Worm (Caenorhabditis elegans) whole organism, late embryonic: ENCODE measurements around the gene C29F5.1.

ENCODE experiments used
- C08G9.2 ChIP-seq: sonication (generic microtip); optimal IDR thresholded peaks from 2 replicates; lab custom pipeline; 2016; ENCODE audit warnings: mild to moderate bottlenecking, missing genetic modification characterization, moderate library complexity, missing compliant biosample characterization
- F13H6.1 ChIP-seq: sonication (generic microtip); optimal IDR thresholded peaks from 2 replicates; lab custom pipeline; 2016; ENCODE audit warnings: missing genetic modification characterization, missing compliant biosample characterization
- K02D7.2 ChIP-seq: sonication (generic microtip); optimal IDR thresholded peaks from 2 replicates; lab custom pipeline; 2017; ENCODE audit warnings: mild to moderate bottlenecking, missing genetic modification characterization, missing compliant biosample characterization
- T23F11.4 ChIP-seq: fragments of 200-800 bp; sonication (Bioruptor generic); optimal IDR thresholded peaks from 2 replicates; lab custom pipeline; 2018; ENCODE audit warnings: mild to moderate bottlenecking, missing genetic modification characterization, missing compliant biosample characterization
- ceh-14 ChIP-seq: sonication (generic microtip); optimal IDR thresholded peaks from 2 replicates; lab custom pipeline; 2016; ENCODE audit warnings: missing genotype, missing genetic modification characterization, missing compliant biosample characterization
- ceh-19 ChIP-seq: fragments of 200-800 bp; sonication (Bioruptor generic); optimal IDR thresholded peaks from 2 replicates; lab custom pipeline; 2018; ENCODE audit warnings: mild to moderate bottlenecking, missing genetic modification characterization, missing compliant biosample characterization
- ceh-2 ChIP-seq: sonication (generic microtip); optimal IDR thresholded peaks from 2 replicates; lab custom pipeline; 2016; ENCODE audit warnings: missing genotype, missing genetic modification characterization, missing compliant biosample characterization
- ceh-24 ChIP-seq: sonication (generic microtip); optimal IDR thresholded peaks from 2 replicates; lab custom pipeline; 2016; ENCODE audit warnings: mild to moderate bottlenecking, missing genetic modification characterization, missing compliant biosample characterization
- ceh-30 ChIP-seq: fragments of 150-350 bp; optimal IDR thresholded peaks from 2 replicates; lab custom pipeline; 2014; ENCODE audit warnings: missing biosample characterization, missing genetic modification characterization
- ceh-31 ChIP-seq: sonication (generic microtip); optimal IDR thresholded peaks from 2 replicates; lab custom pipeline; 2016; ENCODE audit warnings: missing genetic modification characterization, missing compliant biosample characterization
- ceh-34 ChIP-seq: sonication (generic microtip); optimal IDR thresholded peaks from 2 replicates; lab custom pipeline; 2016; ENCODE audit warnings: mild to moderate bottlenecking, missing genetic modification characterization, missing compliant biosample characterization
- ceh-6 ChIP-seq: fragments of 200-800 bp; sonication (Bioruptor generic); optimal IDR thresholded peaks from 2 replicates; lab custom pipeline; 2018; ENCODE audit warnings: mild to moderate bottlenecking, missing genetic modification characterization, missing compliant biosample characterization
- ceh-9 ChIP-seq: sonication (generic microtip); optimal IDR thresholded peaks from 2 replicates; lab custom pipeline; 2016; ENCODE audit warnings: mild to moderate bottlenecking, missing genetic modification characterization, inconsistent platforms, missing compliant biosample characterization
- elt-2 ChIP-seq: sonication (generic microtip); optimal IDR thresholded peaks from 2 replicates; lab custom pipeline; 2016; ENCODE audit warnings: missing genetic modification reagents, missing genetic modification characterization, missing compliant biosample characterization
- elt-4 ChIP-seq: sonication (generic microtip); optimal IDR thresholded peaks from 2 replicates; lab custom pipeline; 2016; ENCODE audit warnings: missing genetic modification characterization, missing compliant biosample characterization
- ets-4 ChIP-seq: sonication (generic microtip); optimal IDR thresholded peaks from 2 replicates; lab custom pipeline; 2016; ENCODE audit warnings: missing genetic modification characterization, missing compliant biosample characterization
- fax-1 ChIP-seq: sonication (generic microtip); optimal IDR thresholded peaks from 2 replicates; lab custom pipeline; 2016; ENCODE audit warnings: missing genotype, missing genetic modification characterization, missing compliant biosample characterization
- fkh-10 ChIP-seq: fragments of 150-350 bp; optimal IDR thresholded peaks from 2 replicates; lab custom pipeline; 2014; ENCODE audit warnings: missing biosample characterization, missing genetic modification reagents, missing genetic modification characterization
- hlh-13 ChIP-seq: fragments of 200-800 bp; sonication (Bioruptor generic); optimal IDR thresholded peaks from 2 replicates; lab custom pipeline; 2018; ENCODE audit warnings: mild to moderate bottlenecking, missing genetic modification characterization, missing compliant biosample characterization
- hlh-15 ChIP-seq: sonication (generic microtip); optimal IDR thresholded peaks from 2 replicates; lab custom pipeline; 2016; ENCODE audit warnings: missing genetic modification characterization, missing compliant biosample characterization
- hlh-8 ChIP-seq: sonication (generic microtip); optimal IDR thresholded peaks from 2 replicates; lab custom pipeline; 2016; ENCODE audit warnings: missing genotype, missing genetic modification characterization, missing compliant biosample characterization
- mec-3 ChIP-seq: sonication (generic microtip); optimal IDR thresholded peaks from 2 replicates; lab custom pipeline; 2016; ENCODE audit warnings: borderline replicate concordance, missing genetic modification characterization, missing compliant biosample characterization
- nhr-11 ChIP-seq: fragments of 150-350 bp; optimal IDR thresholded peaks from 2 replicates; lab custom pipeline; 2014; ENCODE audit warnings: missing biosample characterization, missing genetic modification characterization
- pag-3 ChIP-seq: sonication (generic microtip); optimal IDR thresholded peaks from 2 replicates; lab custom pipeline; 2016; ENCODE audit warnings: missing compliant biosample characterization, missing genetic modification characterization, borderline replicate concordance
- pat-9 ChIP-seq: fragments of 200-800 bp; sonication (Bioruptor generic); optimal IDR thresholded peaks from 2 replicates; lab custom pipeline; 2018; ENCODE audit warnings: mild to moderate bottlenecking, missing genetic modification characterization, moderate library complexity, missing compliant biosample characterization
- pha-2 ChIP-seq: sonication (generic microtip); optimal IDR thresholded peaks from 2 replicates; lab custom pipeline; 2017; ENCODE audit warnings: mild to moderate bottlenecking, missing genetic modification characterization, missing compliant biosample characterization
- rnt-1 ChIP-seq: sonication (generic microtip); optimal IDR thresholded peaks from 2 replicates; lab custom pipeline; 2016; ENCODE audit warnings: missing genetic modification characterization, missing compliant biosample characterization
- sdc-2 ChIP-seq: sonication (generic microtip); optimal IDR thresholded peaks from 2 replicates; lab custom pipeline; 2016; ENCODE audit warnings: missing genotype, missing genetic modification characterization, missing compliant biosample characterization
- sox-4 ChIP-seq: sonication (generic microtip); optimal IDR thresholded peaks from 2 replicates; lab custom pipeline; 2017; ENCODE audit warnings: mild to moderate bottlenecking, missing genetic modification characterization, inconsistent platforms, missing compliant biosample characterization
- tbx-2 ChIP-seq: sonication (generic microtip); optimal IDR thresholded peaks from 2 replicates; lab custom pipeline; 2016; ENCODE audit warnings: missing genetic modification characterization, missing compliant biosample characterization
- unc-3 ChIP-seq, 2 experiments: fragments of 200-800 bp in 1 of 2; sonication (Bioruptor generic) in 1 of 2; sonication (generic microtip) in 1 of 2; conservative IDR thresholded peaks in 1 of 2; optimal IDR thresholded peaks in 1 of 2; 2 replicates each; pipeline versions ENCODE4 v1.3.6 to Lab custom; 2016 to 2022; ENCODE audit warnings: missing compliant biosample characterization in 2 of 2, missing genetic modification characterization in 2 of 2, missing genetic modification reagents in 1 of 2
- unc-55 ChIP-seq: sonication (generic microtip); optimal IDR thresholded peaks from 2 replicates; lab custom pipeline; 2017; ENCODE audit warnings: missing biosample characterization, missing genetic modification reagents, missing genetic modification characterization
- zip-5 ChIP-seq: sonication (generic microtip); optimal IDR thresholded peaks from 2 replicates; lab custom pipeline; 2016; ENCODE audit warnings: missing genetic modification characterization, missing compliant biosample characterization

Gene C29F5.1

DNA sequence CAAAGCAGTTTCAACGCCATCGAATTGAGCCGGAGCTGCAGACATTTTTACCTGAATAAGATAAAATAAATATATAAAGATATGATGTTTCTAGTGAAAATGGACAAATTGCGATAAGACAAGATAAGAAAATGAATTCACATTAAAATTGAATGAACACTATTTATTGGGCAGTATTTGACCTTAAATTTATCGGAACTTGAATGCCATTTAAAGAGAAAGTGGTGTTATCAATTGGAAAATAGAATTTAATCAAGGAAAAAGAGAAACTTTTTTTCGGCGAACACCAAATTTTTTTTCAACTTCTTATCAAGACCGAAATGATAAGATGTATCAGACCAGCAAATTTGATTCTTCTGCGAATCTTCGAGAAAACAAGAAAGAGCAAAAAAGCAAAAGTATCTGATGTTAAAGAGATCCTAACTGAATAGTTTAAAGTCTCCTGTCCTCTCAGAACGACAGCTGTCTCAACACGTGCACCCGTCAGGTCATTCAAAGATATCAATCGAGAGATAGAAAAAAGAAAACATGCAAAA lies 13.2 kb upstream of the C29F5.1 start, which contains the start of gene upb-1:
TSS of gene upb-1 (minus strand) at position 51 of the 536 bp plus-strand sequence.
- TF ChIP-seq elt-2 (tag; lab: Kevin White, UChicago) (peak; percentile 82), unc-55 (GFP tag; lab: Kevin White, UChicago) (peak; percentile 70), pha-2 (tag; lab: Kevin White, UChicago) (no peak)

DNA sequence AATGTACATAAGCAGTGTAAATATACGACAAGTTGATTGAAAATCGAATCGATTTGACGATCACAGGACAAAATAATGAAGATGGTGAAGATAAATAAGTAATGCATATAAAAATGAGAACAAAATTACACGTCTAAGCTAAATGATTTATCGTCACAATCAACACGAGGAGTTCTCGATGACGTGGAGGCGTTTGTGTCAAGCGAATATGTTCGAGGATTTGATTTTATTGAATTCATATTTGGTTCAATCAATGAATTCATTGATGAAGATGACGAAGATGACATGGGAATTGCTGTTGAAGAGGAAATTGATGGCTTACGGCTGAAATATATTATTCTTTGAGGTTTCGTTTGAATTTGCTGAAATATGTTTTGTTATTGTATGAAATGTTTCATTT lies 10.8 kb upstream of the C29F5.1 start, which contains the start of gene nyn-3:
TSS of gene nyn-3 (minus strand) at position 101 of the 400 bp plus-strand sequence.
- TF ChIP-seq mec-3 (tag; lab: Kevin White, UChicago) (no peak), elt-2 (tag; lab: Kevin White, UChicago) (no peak), pat-9 (no peak), K02D7.2 (tag; lab: Kevin White, UChicago) (no peak), elt-4 (tag; lab: Kevin White, UChicago) (no peak), ceh-14 (tag; lab: Kevin White, UChicago) (no peak), ceh-19 (no peak), ceh-2 (tag; lab: Kevin White, UChicago) (no peak), zip-5 (tag; lab: Kevin White, UChicago) (no peak), ceh-9 (no peak)

DNA sequence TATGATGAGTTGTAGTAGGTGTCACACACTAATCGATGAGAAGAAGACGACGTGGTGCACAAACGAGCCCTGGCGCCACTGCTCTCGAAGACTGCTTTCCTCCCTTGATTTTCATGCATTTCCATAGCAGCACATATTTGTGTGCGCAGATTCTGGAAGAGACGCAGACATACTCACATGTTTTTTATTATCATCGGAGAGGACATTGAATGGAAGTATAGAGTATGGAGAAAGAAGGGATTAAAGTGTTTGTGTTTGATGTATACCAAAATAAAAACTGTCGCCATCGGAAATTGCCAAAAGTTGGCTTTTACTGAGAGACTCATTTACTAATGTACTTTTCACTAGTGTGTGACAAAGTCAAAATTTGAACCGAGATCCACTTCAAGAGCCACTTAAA lies 9.1 kb upstream of the C29F5.1 start, which contains the start of gene mps-1:
TSS of gene mps-1 (minus strand) at position 101 of the 400 bp plus-strand sequence.
- TF ChIP-seq unc-3 (GFP tag; conservative IDR thresholded peaks at IDR 0.05; lab: Robert Waterston, UW), result no peak
- no peak for TF ChIP-seq unc-3 (tag; optimal IDR thresholded peaks at IDR 0.05; lab: Kevin White, UChicago)

DNA sequence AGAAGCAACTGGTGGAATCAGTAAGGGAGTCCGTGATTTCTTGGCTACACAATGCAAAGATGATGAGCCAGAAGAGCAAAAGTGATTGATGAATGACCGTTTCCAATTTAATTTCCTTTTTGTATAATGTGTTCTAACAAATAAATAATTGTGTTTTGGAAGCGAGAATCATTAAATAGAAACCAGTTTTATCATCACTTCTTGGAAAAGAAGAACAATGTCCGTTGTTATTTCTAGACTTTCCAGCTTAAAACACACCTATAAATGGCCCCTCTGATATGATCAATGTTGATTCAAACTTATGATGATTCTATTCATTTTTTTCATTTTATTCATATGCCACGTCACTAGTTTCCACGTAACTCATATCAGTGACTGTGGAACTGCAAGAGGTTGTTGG lies 2.8 kb downstream of the C29F5.1 start, which contains the start of gene C29F5.8:
TSS of gene C29F5.8 (plus strand) at position 301 of the 400 bp plus-strand sequence.
- no peak for TF ChIP-seq ceh-31 (tag; lab: Kevin White, UChicago)
- TF ChIP-seq, all 69 proteins: peak for 0

DNA sequence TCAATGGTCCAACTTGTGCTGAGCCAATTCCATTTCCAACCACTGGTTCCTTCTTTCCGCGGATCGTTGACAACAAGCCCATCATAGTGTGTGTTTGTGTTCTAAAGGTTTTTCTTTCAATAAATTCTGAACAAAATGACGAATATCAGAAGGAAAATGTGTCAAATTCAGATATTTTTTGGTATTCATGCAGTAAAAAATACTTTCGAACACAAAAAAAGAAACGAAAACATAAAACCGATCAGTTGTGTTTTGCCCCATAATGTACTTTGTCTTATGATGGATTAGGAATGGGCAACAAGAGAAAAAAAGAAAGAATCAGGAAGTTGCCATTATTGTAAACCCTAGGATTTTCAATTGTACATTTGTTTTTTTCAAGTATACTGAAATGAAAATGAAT lies 5.9 kb downstream of the C29F5.1 start, which contains the start of gene glb-10:
TSS of gene glb-10 (minus strand) at position 101 of the 400 bp plus-strand sequence.
- TF ChIP-seq fax-1 (no peak), nhr-11 (tag; lab: Kevin White, UChicago) (no peak), pag-3 (tag; lab: Kevin White, UChicago) (no peak), ceh-6 (no peak), hlh-8 (tag; lab: Kevin White, UChicago) (no peak), tbx-2 (tag; lab: Kevin White, UChicago) (no peak), ets-4 (tag; lab: Kevin White, UChicago) (no peak), ceh-34 (tag; lab: Kevin White, UChicago) (no peak), unc-55 (GFP tag; lab: Kevin White, UChicago) (no peak), ceh-30 (tag; lab: Kevin White, UChicago) (no peak), elt-4 (tag; lab: Kevin White, UChicago) (no peak), hlh-13 (GFP tag; lab: Kevin White, UChicago) (no peak), hlh-15 (tag; lab: Kevin White, UChicago) (no peak), sox-4 (tag; lab: Kevin White, UChicago) (no peak), rnt-1 (tag; lab: Kevin White, UChicago) (no peak), T23F11.4 (GFP tag; lab: Kevin White, UChicago) (no peak), ceh-24 (tag; lab: Kevin White, UChicago) (no peak)

DNA sequence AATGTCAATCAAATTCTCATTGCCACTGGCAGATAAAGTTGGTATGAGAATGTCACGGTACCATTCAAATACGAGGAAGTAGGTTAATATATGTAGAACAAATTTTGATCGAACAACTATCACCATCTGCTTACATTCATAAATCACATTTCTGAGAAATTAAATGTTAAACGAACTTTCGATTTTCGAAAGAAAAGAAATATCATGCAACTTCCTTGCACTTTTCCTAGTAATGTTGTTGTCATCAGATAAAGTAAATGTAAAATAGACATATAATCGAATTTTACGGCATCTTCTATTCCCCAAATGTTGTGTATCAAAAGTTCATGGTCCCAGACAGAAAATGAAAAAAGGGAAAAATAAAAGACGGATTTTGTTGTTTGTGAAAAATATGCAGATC lies 8.1 kb downstream of the C29F5.1 start:
- TF ChIP-seq mec-3 (tag; lab: Kevin White, UChicago) (no peak), sdc-2 (tag; lab: Kevin White, UChicago) (no peak), C08G9.2 (tag; lab: Kevin White, UChicago) (no peak), F13H6.1 (no peak), fkh-10 (GFP tag; lab: Kevin White, UChicago) (no peak)
